Worm (Caenorhabditis elegans) whole organism, young adult: Measurements from ENCODE around the gene mdt-26.
A peak's percentile ranks its signal among the peaks of the same experiment; 100 is the strongest.

ENCODE experiments used
- B0336.3 ChIP-seq: fragments of 200-800 bp; sonication (Bioruptor generic); IDR thresholded peaks from 2 replicates; pipeline ENCODE4 v1.3.6; 2022; ENCODE audit warnings: missing genetic modification characterization, missing compliant biosample characterization
- C06A6.2 ChIP-seq: fragments of 200-800 bp; sonication (Bioruptor generic); conservative IDR thresholded peaks from 2 replicates; pipeline ENCODE4 v1.3.6; 2022; ENCODE audit warnings: missing genetic modification characterization, missing compliant biosample characterization
- D2030.7 ChIP-seq: fragments of 200-800 bp; sonication (Bioruptor generic); IDR thresholded peaks from 2 replicates; pipeline ENCODE4 v1.3.6; 2022; ENCODE audit warnings: missing genetic modification reagents, missing genetic modification characterization, missing compliant biosample characterization
- F22D6.2 ChIP-seq: sonication (generic microtip); optimal IDR thresholded peaks from 2 replicates; lab custom pipeline; 2016; ENCODE audit warnings: mild to moderate bottlenecking, missing genetic modification characterization, missing compliant biosample characterization
- F23B12.7 ChIP-seq: sonication (generic microtip); optimal IDR thresholded peaks from 2 replicates; lab custom pipeline; 2017; ENCODE audit warnings: missing genetic modification characterization, mild to moderate bottlenecking, missing compliant biosample characterization, antibody characterized with exemption, moderate library complexity; ENCODE audit not compliant: insufficient read depth
- F49E8.2 ChIP-seq: sonication (generic microtip); optimal IDR thresholded peaks from 3 replicates; lab custom pipeline; 2017; ENCODE audit warnings: missing genetic modification characterization, mild to moderate bottlenecking, missing compliant biosample characterization, antibody characterized with exemption, moderate library complexity; ENCODE audit not compliant: insufficient read depth
- F55B11.4 ChIP-seq: sonication (generic microtip); optimal IDR thresholded peaks from 2 replicates; lab custom pipeline; 2016; ENCODE audit warnings: missing compliant biosample characterization, missing genetic modification characterization, borderline replicate concordance; ENCODE audit not compliant: insufficient read depth
- Y53G8AR.9 ChIP-seq: fragments of 200-800 bp; sonication (Bioruptor generic); conservative IDR thresholded peaks from 2 replicates; pipeline ENCODE4 v1.3.6; 2022; ENCODE audit warnings: missing genetic modification reagents, missing genetic modification characterization, missing compliant biosample characterization
- Y56A3A.18 ChIP-seq: fragments of 200-800 bp; sonication (Bioruptor generic); IDR thresholded peaks from 2 replicates; pipeline ENCODE4 v1.3.6; 2022; ENCODE audit warnings: missing genetic modification reagents, missing genetic modification characterization, missing compliant biosample characterization
- Y95B8A.8 ChIP-seq: fragments of 200-800 bp; sonication (Bioruptor generic); IDR thresholded peaks from 2 replicates; pipeline ENCODE4 v1.3.6; 2022; ENCODE audit warnings: missing genetic modification reagents, missing genetic modification characterization, missing compliant biosample characterization
- attf-6 ChIP-seq: fragments of 200-800 bp; sonication (Bioruptor generic); IDR thresholded peaks from 2 replicates; pipeline ENCODE4 v1.3.6; 2022; ENCODE audit warnings: missing genetic modification reagents, missing genetic modification characterization, missing compliant biosample characterization
- bed-1 ChIP-seq: fragments of 200-800 bp; sonication (Bioruptor generic); IDR thresholded peaks from 2 replicates; pipeline ENCODE4 v1.3.6; 2022; ENCODE audit warnings: missing genetic modification reagents, missing genetic modification characterization, missing compliant biosample characterization
- ccch-3 ChIP-seq: fragments of 200-800 bp; sonication (Bioruptor generic); optimal IDR thresholded peaks from 2 replicates; lab custom pipeline; 2018; ENCODE audit warnings: mild to moderate bottlenecking, missing genetic modification characterization, missing compliant biosample characterization
- cebp-1 ChIP-seq, 2 experiments: fragments of 200-800 bp in 1 of 2; sonication (Bioruptor generic) in 1 of 2; sonication (generic microtip) in 1 of 2; IDR thresholded peaks in 1 of 2; optimal IDR thresholded peaks in 1 of 2; 2 replicates each; pipeline versions ENCODE4 v1.3.6 to Lab custom; 2017 to 2022; ENCODE audit warnings: missing compliant biosample characterization in 2 of 2, missing genetic modification characterization in 2 of 2, mild to moderate bottlenecking in 1 of 2, missing genetic modification reagents in 1 of 2, moderate library complexity in 1 of 2
- ceh-27 ChIP-seq: fragments of 200-800 bp; sonication (Bioruptor generic); optimal IDR thresholded peaks from 2 replicates; lab custom pipeline; 2018; ENCODE audit warnings: mild to moderate bottlenecking, missing genetic modification characterization, moderate library complexity, missing compliant biosample characterization
- chd-7 ChIP-seq: sonication (generic microtip); optimal IDR thresholded peaks from 2 replicates; lab custom pipeline; 2016; ENCODE audit warnings: mild to moderate bottlenecking, missing genetic modification characterization, moderate library complexity, missing compliant biosample characterization
- dox-1 ChIP-seq: fragments of 200-800 bp; sonication (Bioruptor generic); IDR thresholded peaks from 2 replicates; pipeline ENCODE4 v1.3.6; 2022; ENCODE audit warnings: missing genetic modification reagents, missing genetic modification characterization, missing compliant biosample characterization
- ekl-4 ChIP-seq: fragments of 200-800 bp; sonication (Bioruptor generic); IDR thresholded peaks from 2 replicates; pipeline ENCODE4 v1.3.6; 2022; ENCODE audit warnings: missing genetic modification reagents, missing genetic modification characterization, missing compliant biosample characterization
- him-1 ChIP-seq: sonication (generic microtip); optimal IDR thresholded peaks from 2 replicates; lab custom pipeline; 2016; ENCODE audit warnings: missing genotype, missing genetic modification reagents, missing genetic modification characterization, missing compliant biosample characterization
- hmg-1.2 ChIP-seq: fragments of 200-800 bp; sonication (Bioruptor generic); IDR thresholded peaks from 2 replicates; pipeline ENCODE4 v1.3.6; 2022; ENCODE audit warnings: missing genetic modification reagents, missing genetic modification characterization, missing compliant biosample characterization
- hmg-20 ChIP-seq: fragments of 200-800 bp; sonication (Bioruptor generic); IDR thresholded peaks from 2 replicates; pipeline ENCODE4 v1.3.6; 2022; ENCODE audit warnings: missing genetic modification reagents, missing genetic modification characterization, missing compliant biosample characterization
- hsf-1 ChIP-seq: fragments of 200-800 bp; sonication (Bioruptor generic); IDR thresholded peaks from 2 replicates; pipeline ENCODE4 v1.3.6; 2022; ENCODE audit warnings: missing genetic modification reagents, missing genetic modification characterization, missing compliant biosample characterization
- lin-35 ChIP-seq, 3 experiments: fragments of 150-350 bp in 2 of 3; sonication (generic microtip) in 1 of 3; optimal IDR thresholded peaks; 2 replicates each; lab custom pipeline; 2014 to 2018; ENCODE audit warnings: missing biosample characterization in 3 of 3, missing genetic modification characterization in 3 of 3, missing genetic modification reagents in 3 of 3
- lin-54 ChIP-seq: fragments of 200-800 bp; sonication (Bioruptor generic); optimal IDR thresholded peaks from 2 replicates; lab custom pipeline; 2018; ENCODE audit warnings: mild to moderate bottlenecking, missing genetic modification characterization, missing compliant biosample characterization
- lsl-1 ChIP-seq: fragments of 200-800 bp; sonication (Bioruptor generic); optimal IDR thresholded peaks from 2 replicates; lab custom pipeline; 2018; ENCODE audit warnings: mild to moderate bottlenecking, missing genetic modification characterization, moderate library complexity, missing compliant biosample characterization
- lsy-27 ChIP-seq: sonication (generic microtip); optimal IDR thresholded peaks from 2 replicates; lab custom pipeline; 2017; ENCODE audit warnings: missing genetic modification characterization, mild to moderate bottlenecking, missing compliant biosample characterization, antibody characterized with exemption, missing genotype, borderline replicate concordance; ENCODE audit not compliant: insufficient read depth
- madf-6 ChIP-seq: fragments of 200-800 bp; sonication (Bioruptor generic); IDR thresholded peaks from 2 replicates; pipeline ENCODE4 v1.3.6; 2022; ENCODE audit warnings: missing genetic modification reagents, missing genetic modification characterization, missing compliant biosample characterization
- madf-8 ChIP-seq: fragments of 200-800 bp; sonication (Bioruptor generic); conservative IDR thresholded peaks from 2 replicates; pipeline ENCODE4 v1.3.6; 2022; ENCODE audit warnings: missing genetic modification reagents, missing genetic modification characterization, missing compliant biosample characterization
- mcd-1 ChIP-seq: fragments of 200-800 bp; sonication (Bioruptor generic); IDR thresholded peaks from 2 replicates; pipeline ENCODE4 v1.3.6; 2022; ENCODE audit warnings: missing genetic modification reagents, missing genetic modification characterization, missing compliant biosample characterization
- nfyb-1 ChIP-seq: fragments of 200-800 bp; sonication (Bioruptor generic); IDR thresholded peaks from 2 replicates; pipeline ENCODE4 v1.3.6; 2022; ENCODE audit warnings: missing genetic modification reagents, missing genetic modification characterization, missing compliant biosample characterization
- nhr-90 ChIP-seq: sonication (generic microtip); optimal IDR thresholded peaks from 2 replicates; lab custom pipeline; 2016; ENCODE audit warnings: missing genotype, mild to moderate bottlenecking, missing genetic modification characterization, missing compliant biosample characterization
- pbrm-1 ChIP-seq: fragments of 200-800 bp; sonication (Bioruptor generic); IDR thresholded peaks from 2 replicates; pipeline ENCODE4 v1.3.6; 2022; ENCODE audit warnings: missing genetic modification reagents, missing genetic modification characterization, missing compliant biosample characterization
- rec-8 ChIP-seq, 2 experiments: sonication (generic microtip); optimal IDR thresholded peaks; 2 replicates each; lab custom pipeline; 2016; ENCODE audit warnings: mild to moderate bottlenecking in 2 of 2, missing genetic modification characterization in 2 of 2, missing genetic modification reagents in 2 of 2, missing genotype in 2 of 2, missing biosample characterization in 1 of 2, missing compliant biosample characterization in 1 of 2, moderate library complexity in 1 of 2
- repo-1 ChIP-seq: sonication (generic microtip); optimal IDR thresholded peaks from 2 replicates; lab custom pipeline; 2017; ENCODE audit warnings: mild to moderate bottlenecking, missing genetic modification characterization, missing compliant biosample characterization
- rpc-1 ChIP-seq, 2 experiments: fragments of 150-350 bp in 1 of 2; sonication (generic microtip) in 1 of 2; optimal IDR thresholded peaks; 2 replicates each; lab custom pipeline; 2014 to 2018; ENCODE audit warnings: missing biosample characterization in 1 of 2, missing genetic modification characterization in 1 of 2, missing genetic modification reagents in 1 of 2, missing genotype in 1 of 2
- snpc-1.1 ChIP-seq: sonication (generic microtip); optimal IDR thresholded peaks from 2 replicates; lab custom pipeline; 2017; ENCODE audit warnings: missing genetic modification characterization, mild to moderate bottlenecking, missing compliant biosample characterization, antibody characterized with exemption, moderate library complexity, missing genotype, missing genetic modification reagents; ENCODE audit not compliant: insufficient read depth
- tbp1 ChIP-seq: fragments of 200-800 bp; sonication (Bioruptor generic); optimal IDR thresholded peaks from 2 replicates; lab custom pipeline; 2018; ENCODE audit warnings: mild to moderate bottlenecking, missing genetic modification characterization, missing compliant biosample characterization
- xnd-1 ChIP-seq: sonication (generic microtip); optimal IDR thresholded peaks from 2 replicates; lab custom pipeline; 2016; ENCODE audit warnings: missing genotype, missing genetic modification reagents, missing genetic modification characterization, missing compliant biosample characterization
- ztf-28 ChIP-seq: fragments of 200-800 bp; sonication (Bioruptor generic); IDR thresholded peaks from 2 replicates; pipeline ENCODE4 v1.3.6; 2022; ENCODE audit warnings: missing genetic modification reagents, missing genetic modification characterization, missing compliant biosample characterization

mdt-26 gene

ce11 chrII:5701485-5701884, 40.5 kb downstream of the mdt-26 start (continued):
- TF ChIP-seq lsl-1 (GFP tag; lab: Kevin White, UChicago) = peak; percentile 59
- no peak for TF ChIP-seq ccch-3
- TF ChIP-seq cebp-1 (GFP tag; IDR thresholded peaks at IDR 0.05; lab: Robert Waterston, UW) = no peak
- peak; percentile 50 for TF ChIP-seq cebp-1 (tag; optimal IDR thresholded peaks at IDR 0.05; lab: Kevin White, UChicago)
- peak; percentile 66 for TF ChIP-seq hmg-20 (GFP tag; lab: Robert Waterston, UW)
- no peak for TF ChIP-seq C06A6.2 (GFP tag; lab: Robert Waterston, UW)
- no peak for TF ChIP-seq ztf-28
- TF ChIP-seq chd-7 (tag; lab: Kevin White, UChicago) = peak; percentile 23
- peak; percentile 39 for TF ChIP-seq F23B12.7 (tag; lab: Kevin White, UChicago)
- TF ChIP-seq B0336.3 = peak; percentile 60; the same call in 1 of the 2 replicates
- peak; percentile 53 for TF ChIP-seq nfyb-1
- peak; percentile 88 for TF ChIP-seq lsy-27 (tag; lab: Kevin White, UChicago)
- TF ChIP-seq ceh-27 (GFP tag; lab: Kevin White, UChicago) = peak; percentile 9
- TF ChIP-seq madf-8 (GFP tag; lab: Robert Waterston, UW) = peak; percentile 34; the same call in 1 of the 2 replicates
- TF ChIP-seq D2030.7 (GFP tag; lab: Robert Waterston, UW) = peak; percentile 81
- TF ChIP-seq Y53G8AR.9 = peak; percentile 72; the same call in 1 of the 2 replicates
- peak; percentile 87 for TF ChIP-seq hmg-1.2 (GFP tag; lab: Robert Waterston, UW)
- peak; percentile 63 for TF ChIP-seq madf-6 (GFP tag; lab: Robert Waterston, UW)
- 0 out of 2 replicates have a peak, but pooled peaks have one; percentile 20 for TF ChIP-seq hsf-1 (GFP tag; lab: Robert Waterston, UW)
- no peak for TF ChIP-seq nhr-90 (tag; lab: Kevin White, UChicago)
- TF ChIP-seq Y56A3A.18 = peak; percentile 62
- no peak for TF ChIP-seq rpc-1 (optimal IDR thresholded peaks at IDR 0.05; lab: Kevin White, UChicago)
- TF ChIP-seq rpc-1 (tag; optimal IDR thresholded peaks at IDR 0.05; lab: Kevin White, UChicago) = peak; percentile 4
- no peak for TF ChIP-seq F22D6.2 (tag; lab: Kevin White, UChicago)
- no peak for TF ChIP-seq bed-1
- peak in 1 of 2 experiments; percentile 3 for TF ChIP-seq rec-8 (tag; optimal IDR thresholded peaks at IDR 0.05; lab: Kevin White, UChicago)
- no peak for TF ChIP-seq F55B11.4 (tag; lab: Kevin White, UChicago)
- TF ChIP-seq him-1 (tag; lab: Kevin White, UChicago) = peak; percentile 88
- TF ChIP-seq repo-1 (tag; lab: Kevin White, UChicago) = peak; percentile 71
- TF ChIP-seq pbrm-1 (GFP tag; lab: Robert Waterston, UW) = peak; percentile 96
- TF ChIP-seq lin-54 (GFP tag; lab: Kevin White, UChicago) = peak; percentile 23
- TF ChIP-seq lin-35 (GFP tag; optimal IDR thresholded peaks at IDR 0.05; lab: Kevin White, UChicago) = peak in 1 of 3 experiments; percentile 15
- TF ChIP-seq F49E8.2 (tag; lab: Kevin White, UChicago) = peak; percentile 64
- peak; percentile 98 for TF ChIP-seq snpc-1.1
- peak; percentile 78 for TF ChIP-seq tbp1 (GFP tag; lab: Kevin White, UChicago)
- no peak for TF ChIP-seq Y95B8A.8 (GFP tag; lab: Robert Waterston, UW)
- TF ChIP-seq xnd-1 = peak; percentile 32
- peak; percentile 47; the same call in 1 of the 2 replicates for TF ChIP-seq ekl-4 (GFP tag; lab: Robert Waterston, UW)
- peak; percentile 77 for TF ChIP-seq mcd-1 (GFP tag; lab: Robert Waterston, UW)
- TF ChIP-seq attf-6 (GFP tag; lab: Robert Waterston, UW) = peak; percentile 89; the same call in 1 of the 2 replicates
- TF ChIP-seq dox-1 (GFP tag; lab: Robert Waterston, UW) = peak; percentile 68
